ENCODE assay signal across 3 fruit fly cellular contexts in the genomic region with DNA sequence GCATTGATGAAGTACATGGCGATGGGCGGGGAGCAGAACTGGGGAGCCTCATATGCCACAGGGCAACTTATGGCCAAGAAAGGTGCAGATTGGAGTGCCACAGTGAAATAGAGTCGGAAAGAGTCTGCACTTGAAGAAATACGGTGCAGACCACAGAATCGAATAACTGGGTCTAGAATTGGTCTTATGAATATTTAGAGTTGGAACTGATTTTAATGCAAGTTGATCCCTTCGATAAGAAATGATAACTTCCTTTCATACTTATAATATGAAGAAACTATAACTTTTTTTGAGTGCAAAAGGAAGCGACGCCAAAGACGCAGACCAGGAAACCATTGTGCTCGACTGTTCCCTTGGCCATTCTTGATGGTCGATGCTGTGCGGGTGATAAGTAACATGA.
A peak's percentile ranks its signal among the peaks of the same experiment; 100 is the strongest.
TF ChIP-seq lines count a peak whose summit lies in the region.

No protein-coding gene starts in this region.

TF ChIP-seq in whole organism, embryonic, 481 proteins besides CTCF, POLR2A, EP300 and RAD21 (continued from another document):
- TF ChIP-seq CG2120 (GFP tag; optimal IDR thresholded peaks at IDR 0.05; lab: Kevin White, UChicago) (peak; percentile 11), gt (GFP tag; IDR thresholded peaks at IDR 0.05; lab: Robert Waterston, UW) (no peak), sens (GFP tag; lab: Kevin White, UChicago) (peak; percentile 38), CG18599 (GFP tag; optimal IDR thresholded peaks at IDR 0.05; lab: Kevin White, UChicago) (peak; percentile 1), gem (tag; optimal IDR thresholded peaks at IDR 0.05; lab: Kevin White, UChicago) (peak; percentile 24), CG17829 (tag; optimal IDR thresholded peaks at IDR 0.05; lab: Kevin White, UChicago) (no peak), Lpt (GFP tag; optimal IDR thresholded peaks at IDR 0.05; lab: Kevin White, UChicago) (no peak), phol (tag; optimal IDR thresholded peaks at IDR 0.05; lab: Kevin White, UChicago) (peak; percentile 0), Drgx (GFP tag; IDR thresholded peaks at IDR 0.05; lab: Robert Waterston, UW) (peak; percentile 42; the same call in 1 of the 2 replicates), sug (tag; optimal IDR thresholded peaks at IDR 0.05; lab: Kevin White, UChicago) (no peak), CG14710 (tag; optimal IDR thresholded peaks at IDR 0.05; lab: Kevin White, UChicago) (no peak), yki (optimal IDR thresholded peaks at IDR 0.05; lab: Kevin White, UChicago) (no peak), CG6683 (GFP tag; optimal IDR thresholded peaks at IDR 0.05; lab: Kevin White, UChicago) (no peak), E2f1 (GFP tag; IDR thresholded peaks at IDR 0.05; lab: Robert Waterston, UW) (peak; percentile 9; the same call in 1 of the 2 replicates), Ets65A (GFP tag; lab: Kevin White, UChicago) (peak; percentile 39), row (GFP tag; IDR thresholded peaks at IDR 0.05; lab: Robert Waterston, UW) (peak; percentile 45; the same call in 1 of the 3 replicates), CG8388 (GFP tag; optimal IDR thresholded peaks at IDR 0.05; lab: Kevin White, UChicago) (peak; percentile 6), CG12219 (GFP tag; optimal IDR thresholded peaks at IDR 0.05; lab: Kevin White, UChicago) (no peak)

TF ChIP-seq in whole organism, prepupa, 60 proteins besides CTCF, POLR2A, EP300 and RAD21 (continued from another document):
- TF ChIP-seq fd85E (GFP tag; optimal IDR thresholded peaks at IDR 0.05; lab: Kevin White, UChicago) (no peak), svp (GFP tag; lab: Kevin White, UChicago) (peak; percentile 88), CG6276 (GFP tag; optimal IDR thresholded peaks at IDR 0.05; lab: Kevin White, UChicago) (peak; percentile 14), cyc (GFP tag; optimal IDR thresholded peaks at IDR 0.05; lab: Kevin White, UChicago) (peak; percentile 34), OdsH (GFP tag; optimal IDR thresholded peaks at IDR 0.05; lab: Kevin White, UChicago) (peak; percentile 71), CG31627 (GFP tag; optimal IDR thresholded peaks at IDR 0.05; lab: Kevin White, UChicago) (peak; percentile 73), Sox102F (GFP tag; optimal IDR thresholded peaks at IDR 0.05; lab: Kevin White, UChicago) (peak; percentile 77), Ets21C (GFP tag; optimal IDR thresholded peaks at IDR 0.05; lab: Kevin White, UChicago) (peak; percentile 45), Sox15 (GFP tag; optimal IDR thresholded peaks at IDR 0.05; lab: Kevin White, UChicago) (peak; percentile 50), CG11902 (GFP tag; optimal IDR thresholded peaks at IDR 0.05; lab: Kevin White, UChicago) (peak; percentile 50), Ets96B (tag; optimal IDR thresholded peaks at IDR 0.05; lab: Kevin White, UChicago) (peak; percentile 89), CG8119 (GFP tag; IDR thresholded peaks at IDR 0.05; lab: Robert Waterston, UW) (peak; percentile 71), Eip78C (GFP tag; lab: Kevin White, UChicago) (peak; percentile 93), CG6163 (GFP tag; IDR thresholded peaks at IDR 0.05; lab: Robert Waterston, UW) (peak; percentile 91), Eip75B (GFP tag; optimal IDR thresholded peaks at IDR 0.05; lab: Kevin White, UChicago) (peak; percentile 85), CG10631 (GFP tag; optimal IDR thresholded peaks at IDR 0.05; lab: Kevin White, UChicago) (peak; percentile 83), ss (GFP tag; optimal IDR thresholded peaks at IDR 0.05; lab: Kevin White, UChicago) (peak; percentile 86), CG15336 (GFP tag; IDR thresholded peaks at IDR 0.05; lab: Robert Waterston, UW) (peak; percentile 45), esn (GFP tag; optimal IDR thresholded peaks at IDR 0.05; lab: Kevin White, UChicago) (peak; percentile 77), CG1621 (tag; optimal IDR thresholded peaks at IDR 0.05; lab: Kevin White, UChicago) (peak; percentile 86), spab (GFP tag; optimal IDR thresholded peaks at IDR 0.05; lab: Kevin White, UChicago) (peak; percentile 82), Gug (GFP tag; IDR thresholded peaks at IDR 0.05; lab: Robert Waterston, UW) (peak; percentile 40), CG8319 (GFP tag; optimal IDR thresholded peaks at IDR 0.05; lab: Kevin White, UChicago) (peak; percentile 16), CG3032 (tag; optimal IDR thresholded peaks at IDR 0.05; lab: Kevin White, UChicago) (peak; percentile 81), CG10669 (GFP tag; optimal IDR thresholded peaks at IDR 0.05; lab: Kevin White, UChicago) (peak; percentile 69), CG7368 (GFP tag; optimal IDR thresholded peaks at IDR 0.05; lab: Kevin White, UChicago) (peak; percentile 51), net (GFP tag; optimal IDR thresholded peaks at IDR 0.05; lab: Kevin White, UChicago) (peak; percentile 59), Blimp-1 (GFP tag; optimal IDR thresholded peaks at IDR 0.05; lab: Kevin White, UChicago) (peak; percentile 40), Smox (GFP tag; optimal IDR thresholded peaks at IDR 0.05; lab: Kevin White, UChicago) (peak; percentile 72), Sox14 (GFP tag; optimal IDR thresholded peaks at IDR 0.05; lab: Kevin White, UChicago) (peak; percentile 84), CG3919 (GFP tag; optimal IDR thresholded peaks at IDR 0.05; lab: Kevin White, UChicago) (peak; percentile 75), CG6854 (GFP tag; optimal IDR thresholded peaks at IDR 0.05; lab: Kevin White, UChicago) (peak; percentile 42), eg (GFP tag; IDR thresholded peaks at IDR 0.05; lab: Robert Waterston, UW) (peak; percentile 20; the same call in 1 of the 3 replicates), CG6808 (GFP tag; optimal IDR thresholded peaks at IDR 0.05; lab: Kevin White, UChicago) (peak; percentile 84), CG6792 (GFP tag; optimal IDR thresholded peaks at IDR 0.05; lab: Kevin White, UChicago) (peak; percentile 69), Eip93F (GFP tag; optimal IDR thresholded peaks at IDR 0.05; lab: Kevin White, UChicago) (no peak), fd59A (GFP tag; optimal IDR thresholded peaks at IDR 0.05; lab: Kevin White, UChicago) (peak; percentile 88), salr (GFP tag; optimal IDR thresholded peaks at IDR 0.05; lab: Kevin White, UChicago) (peak; percentile 68 to 79)
TF ChIP-seq in whole organism, prepupa: peak in this region for 53.

TF ChIP-seq in whole organism, wandering third instar larva, 38 proteins besides CTCF, POLR2A, EP300 and RAD21 (continued from another document):
- TF ChIP-seq Hr83 (GFP tag; optimal IDR thresholded peaks at IDR 0.05; lab: Kevin White, UChicago; ENCODE audit: poor library complexity, severe bottlenecking) (no peak), GATAd (GFP tag; optimal IDR thresholded peaks at IDR 0.05; lab: Kevin White, UChicago) (no peak), tai (GFP tag; optimal IDR thresholded peaks at IDR 0.05; lab: Kevin White, UChicago) (no peak), Myc (optimal IDR thresholded peaks at IDR 0.05; lab: Kevin White, UChicago) (no peak), Dfd (GFP tag; optimal IDR thresholded peaks at IDR 0.05; lab: Kevin White, UChicago) (no peak), fru (GFP tag; optimal IDR thresholded peaks at IDR 0.05; lab: Kevin White, UChicago) (peak; percentile 75), Abd-B (GFP tag; optimal IDR thresholded peaks at IDR 0.05; lab: Kevin White, UChicago) (no peak), br (GFP tag; optimal IDR thresholded peaks at IDR 0.05; lab: Kevin White, UChicago) (peak; percentile 65), sv (GFP tag; optimal IDR thresholded peaks at IDR 0.05; lab: Kevin White, UChicago) (no peak), sage (GFP tag; optimal IDR thresholded peaks at IDR 0.05; lab: Kevin White, UChicago) (no peak), Mio (GFP tag; optimal IDR thresholded peaks at IDR 0.05; lab: Kevin White, UChicago) (no peak)
TF ChIP-seq in whole organism, wandering third instar larva: peak in this region for 12.
